Fruit fly (Drosophila melanogaster) whole organism, pupa: ENCODE measurements around the gene Mdr65.

ENCODE experiments used
- CG10348 ChIP-seq: fragments of 200-800 bp; sonication (Bioruptor generic); IDR thresholded peaks from 2 replicates; pipeline ENCODE4 v1.3.6; 2022; ENCODE audit warnings: missing biosample characterization, missing genetic modification characterization
- CG12605 ChIP-seq: fragments of 200-800 bp; sonication (Bioruptor generic); IDR thresholded peaks from 2 replicates; pipeline ENCODE4 v1.3.6; 2022; ENCODE audit warnings: missing biosample characterization, missing genetic modification characterization
- CG13204 ChIP-seq: fragments of 200-800 bp; sonication (Bioruptor generic); optimal IDR thresholded peaks from 2 replicates; lab custom pipeline; 2018; ENCODE audit warnings: missing biosample characterization, mild to moderate bottlenecking, missing genetic modification characterization, moderate library complexity
- CG14655 ChIP-seq: fragments of 200-800 bp; sonication (Bioruptor generic); optimal IDR thresholded peaks from 3 replicates; lab custom pipeline; 2017; ENCODE audit warnings: mild to moderate bottlenecking, missing biosample characterization, missing genetic modification reagents, missing genetic modification characterization
- CG15710 ChIP-seq: fragments of 200-800 bp; sonication (Bioruptor generic); optimal IDR thresholded peaks from 2 replicates; lab custom pipeline; 2018; ENCODE audit warnings: missing biosample characterization, mild to moderate bottlenecking, missing genetic modification characterization, moderate library complexity
- CG17806 ChIP-seq: fragments of 200-800 bp; sonication (Bioruptor generic); optimal IDR thresholded peaks from 2 replicates; lab custom pipeline; 2018; ENCODE audit warnings: missing biosample characterization, mild to moderate bottlenecking, missing genetic modification characterization, moderate library complexity
- CG32121 ChIP-seq: fragments of 200-800 bp; sonication (Bioruptor generic); IDR thresholded peaks from 2 replicates; pipeline ENCODE4 v1.3.6; 2022; ENCODE audit warnings: missing biosample characterization, missing genetic modification characterization
- CG34367 ChIP-seq: fragments of 200-800 bp; sonication (Bioruptor generic); optimal IDR thresholded peaks from 2 replicates; lab custom pipeline; 2018; ENCODE audit warnings: missing biosample characterization, mild to moderate bottlenecking, missing genetic modification characterization
- CG4496 ChIP-seq: fragments of 200-800 bp; sonication (Bioruptor generic); IDR thresholded peaks from 3 replicates; pipeline ENCODE4 v1.3.6; 2022; ENCODE audit warnings: missing biosample characterization, missing genetic modification characterization
- CG8159 ChIP-seq: fragments of 200-800 bp; sonication (Bioruptor generic); optimal IDR thresholded peaks from 3 replicates; lab custom pipeline; 2018; ENCODE audit warnings: missing biosample characterization, mild to moderate bottlenecking, missing genetic modification characterization, moderate library complexity
- CG8301 ChIP-seq: fragments of 200-800 bp; sonication (Bioruptor generic); optimal IDR thresholded peaks from 2 replicates; lab custom pipeline; 2018; ENCODE audit warnings: missing biosample characterization, mild to moderate bottlenecking, missing genetic modification characterization
- CG9948 ChIP-seq: fragments of 200-800 bp; sonication (Bioruptor generic); optimal IDR thresholded peaks from 2 replicates; lab custom pipeline; 2018; ENCODE audit warnings: missing biosample characterization, mild to moderate bottlenecking, missing genetic modification characterization, moderate library complexity
- D1 ChIP-seq: fragments of 200-800 bp; sonication (Bioruptor generic); optimal IDR thresholded peaks from 2 replicates; lab custom pipeline; 2018; ENCODE audit warnings: missing biosample characterization, mild to moderate bottlenecking, missing genetic modification characterization, moderate library complexity
- EcR ChIP-seq: fragments of 200-800 bp; sonication (Bioruptor generic); optimal IDR thresholded peaks from 3 replicates; lab custom pipeline; 2019; ENCODE audit warnings: missing biosample characterization, missing genetic modification characterization, mild to moderate bottlenecking, moderate library complexity, missing genetic modification reagents
- Ets98B ChIP-seq: fragments of 200-800 bp; sonication (Bioruptor generic); IDR thresholded peaks from 2 replicates; pipeline ENCODE4 v1.3.6; 2022; ENCODE audit warnings: missing biosample characterization, missing genetic modification characterization
- Pif1A ChIP-seq: fragments of 200-800 bp; sonication (Bioruptor generic); optimal IDR thresholded peaks from 3 replicates; lab custom pipeline; 2016; ENCODE audit warnings: missing biosample characterization, missing genetic modification characterization
- Pif1B ChIP-seq: fragments of 200-800 bp; sonication (Bioruptor generic); optimal IDR thresholded peaks from 3 replicates; lab custom pipeline; 2016; ENCODE audit warnings: missing biosample characterization, missing genetic modification characterization
- Snoo ChIP-seq: fragments of 200-800 bp; sonication (Bioruptor generic); optimal IDR thresholded peaks from 3 replicates; lab custom pipeline; 2017; ENCODE audit warnings: missing biosample characterization, mild to moderate bottlenecking, missing genetic modification characterization, inconsistent platforms
- fd96Ca ChIP-seq: fragments of 200-800 bp; sonication (Bioruptor generic); IDR thresholded peaks from 3 replicates; pipeline ENCODE4 v1.3.6; 2022; ENCODE audit warnings: missing biosample characterization, missing genetic modification characterization
- gl ChIP-seq: fragments of 200-800 bp; sonication (Bioruptor generic); optimal IDR thresholded peaks from 2 replicates; lab custom pipeline; 2018; ENCODE audit warnings: missing biosample characterization, mild to moderate bottlenecking, missing genetic modification characterization
- rn ChIP-seq: fragments of 200-800 bp; sonication (Bioruptor generic); IDR thresholded peaks from 2 replicates; pipeline ENCODE4 v1.3.6; 2022; ENCODE audit warnings: missing biosample characterization, missing genetic modification characterization

Mdr65 gene

dm6 chr3L:6245646-6246045, at the start of gene Mdr65:
Gene Mdr65 (minus strand): TSS chr3L:6245746.
- TF ChIP-seq Ets98B (GFP tag; lab: Robert Waterston, UW) (no peak), CG14655 (GFP tag; lab: Kevin White, UChicago) (no peak), Snoo (tag; lab: Kevin White, UChicago) (no peak), Pif1B (GFP tag; lab: Kevin White, UChicago) (no peak), CG8301 (tag; lab: Kevin White, UChicago) (no peak), fd96Ca (GFP tag; lab: Robert Waterston, UW) (no peak), Pif1A (GFP tag; lab: Kevin White, UChicago) (no peak), rn (GFP tag; lab: Robert Waterston, UW) (no peak), CG4496 (GFP tag; lab: Robert Waterston, UW) (no peak), CG9948 (no peak)

- peak; percentile 34 for TF ChIP-seq CG14655 (GFP tag; lab: Kevin White, UChicago)
- TF ChIP-seq CG8159 (tag; lab: Kevin White, UChicago) = peak; percentile 60
- peak; percentile 45 for TF ChIP-seq CG13204 (GFP tag; lab: Kevin White, UChicago)
- TF ChIP-seq CG8301 (tag; lab: Kevin White, UChicago) = no peak
- peak; percentile 85 for TF ChIP-seq CG4496 (GFP tag; lab: Robert Waterston, UW)
- peak; percentile 29 for TF ChIP-seq Snoo (tag; lab: Kevin White, UChicago)
- no peak for TF ChIP-seq D1 (tag; lab: Kevin White, UChicago)
- peak; percentile 37; the same call in 1 of the 2 replicates for TF ChIP-seq rn (GFP tag; lab: Robert Waterston, UW)
- TF ChIP-seq CG34367 = peak; percentile 52
- peak; percentile 56 for TF ChIP-seq gl (tag; lab: Kevin White, UChicago)
- TF ChIP-seq Ets98B (GFP tag; lab: Robert Waterston, UW) = peak; percentile 72
- TF ChIP-seq CG32121 (GFP tag; lab: Robert Waterston, UW) = peak; percentile 69; the same call in 1 of the 2 replicates
- TF ChIP-seq Pif1B (GFP tag; lab: Kevin White, UChicago) = peak; percentile 40
- TF ChIP-seq EcR (GFP tag; lab: Kevin White, UChicago) = no peak
- TF ChIP-seq CG9948 = peak; percentile 20
- peak; percentile 66 for TF ChIP-seq Pif1A (GFP tag; lab: Kevin White, UChicago)
- TF ChIP-seq CG17806 (tag; lab: Kevin White, UChicago) = peak; percentile 53
- peak; percentile 68 for TF ChIP-seq fd96Ca (GFP tag; lab: Robert Waterston, UW)
- TF ChIP-seq CG10348 = no peak
- TF ChIP-seq CG12605 = peak; percentile 31; the same call in 1 of the 2 replicates
- TF ChIP-seq CG15710 (tag; lab: Kevin White, UChicago) = peak; percentile 73
Observed at dm6 chr3L:6285412-6285811, 39.9 kb upstream of the Mdr65 start.

dm6 chr3L:6275487-6275886, 29.9 kb upstream of the Mdr65 start, which contains the start of gene CG43168:
Gene CG43168 (plus strand): TSS chr3L:6275787.
- TF ChIP-seq CG34367 (no peak), gl (tag; lab: Kevin White, UChicago) (no peak), D1 (tag; lab: Kevin White, UChicago) (no peak), Pif1A (GFP tag; lab: Kevin White, UChicago) (no peak), CG14655 (GFP tag; lab: Kevin White, UChicago) (no peak), CG13204 (GFP tag; lab: Kevin White, UChicago) (no peak), CG12605 (no peak), rn (GFP tag; lab: Robert Waterston, UW) (no peak), CG15710 (tag; lab: Kevin White, UChicago) (no peak), CG17806 (tag; lab: Kevin White, UChicago) (no peak), Ets98B (GFP tag; lab: Robert Waterston, UW) (no peak), fd96Ca (GFP tag; lab: Robert Waterston, UW) (no peak), Snoo (tag; lab: Kevin White, UChicago) (no peak), CG4496 (GFP tag; lab: Robert Waterston, UW) (no peak), CG9948 (no peak)

- TF ChIP-seq gl (tag; lab: Kevin White, UChicago) (no peak), CG8301 (tag; lab: Kevin White, UChicago) (no peak), Snoo (tag; lab: Kevin White, UChicago) (no peak), CG15710 (tag; lab: Kevin White, UChicago) (no peak), CG10348 (no peak), CG17806 (tag; lab: Kevin White, UChicago) (no peak), CG13204 (GFP tag; lab: Kevin White, UChicago) (no peak), CG12605 (peak; percentile 86), fd96Ca (GFP tag; lab: Robert Waterston, UW) (peak; percentile 61; the same call in 2 of the 3 replicates), Pif1A (GFP tag; lab: Kevin White, UChicago) (no peak), Pif1B (GFP tag; lab: Kevin White, UChicago) (no peak), D1 (tag; lab: Kevin White, UChicago) (no peak), CG34367 (no peak), EcR (GFP tag; lab: Kevin White, UChicago) (no peak), CG14655 (GFP tag; lab: Kevin White, UChicago) (no peak), CG9948 (no peak), rn (GFP tag; lab: Robert Waterston, UW) (peak; percentile 50; the same call in 1 of the 2 replicates), Ets98B (GFP tag; lab: Robert Waterston, UW) (peak; percentile 72), CG32121 (GFP tag; lab: Robert Waterston, UW) (peak; percentile 87), CG8159 (tag; lab: Kevin White, UChicago) (no peak), CG4496 (GFP tag; lab: Robert Waterston, UW) (peak; percentile 79)
Observed at dm6 chr3L:6274929-6275328, 29.4 kb upstream of the Mdr65 start.

- TF ChIP-seq CG17806 (tag; lab: Kevin White, UChicago) (peak; percentile 54), CG4496 (GFP tag; lab: Robert Waterston, UW) (no peak), Pif1B (GFP tag; lab: Kevin White, UChicago) (peak; percentile 32), Snoo (tag; lab: Kevin White, UChicago) (peak; percentile 41), CG8159 (tag; lab: Kevin White, UChicago) (peak; percentile 64), Ets98B (GFP tag; lab: Robert Waterston, UW) (no peak), CG10348 (no peak), Pif1A (GFP tag; lab: Kevin White, UChicago) (peak; percentile 36), CG9948 (peak; percentile 42), CG15710 (tag; lab: Kevin White, UChicago) (peak; percentile 50)
Observed at dm6 chr3L:6270283-6270682, 24.7 kb upstream of the Mdr65 start.
